Worm (Caenorhabditis elegans): ENCODE results near the gene nhr-262.

ce11 chrV:16874966-16875365, 29.7 kb upstream of the nhr-262 start, which contains the start of gene F49A5.10:
- no peak for TF ChIP-seq pqm-1 (tag; optimal IDR thresholded peaks at IDR 0.05)
- no peak for TF ChIP-seq fax-1 (tag; optimal IDR thresholded peaks at IDR 0.05)

All from whole organism, late embryonic.